Worm (Caenorhabditis elegans) whole organism, young adult: ENCODE measurements around the gene F11C1.10.

ENCODE experiments used
- F23B12.7 ChIP-seq: sonication (generic microtip); optimal IDR thresholded peaks from 2 replicates; lab custom pipeline; 2017; ENCODE audit warnings: missing genetic modification characterization, mild to moderate bottlenecking, missing compliant biosample characterization, antibody characterized with exemption, moderate library complexity; ENCODE audit not compliant: insufficient read depth
- F33H1.4 ChIP-seq: fragments of 200-800 bp; sonication (Bioruptor generic); IDR thresholded peaks from 2 replicates; pipeline ENCODE4 v1.3.6; 2022; ENCODE audit warnings: missing genetic modification reagents, missing genetic modification characterization, missing compliant biosample characterization
- F39B2.1 ChIP-seq: fragments of 200-800 bp; sonication (Bioruptor generic); IDR thresholded peaks from 2 replicates; pipeline ENCODE4 v1.3.6; 2022; ENCODE audit warnings: missing genetic modification reagents, missing genetic modification characterization, missing compliant biosample characterization
- F52B5.7 ChIP-seq: sonication (generic microtip); optimal IDR thresholded peaks from 2 replicates; lab custom pipeline; 2016; ENCODE audit warnings: mild to moderate bottlenecking, missing genetic modification characterization, missing compliant biosample characterization
- K12H6.12 ChIP-seq: fragments of 200-800 bp; sonication (Bioruptor generic); optimal IDR thresholded peaks from 2 replicates; lab custom pipeline; 2018; ENCODE audit warnings: mild to moderate bottlenecking, missing genetic modification characterization, missing compliant biosample characterization
- T26A5.8 ChIP-seq: sonication (generic microtip); optimal IDR thresholded peaks from 2 replicates; lab custom pipeline; 2016; ENCODE audit warnings: missing genetic modification characterization, missing compliant biosample characterization
- Y95B8A.8 ChIP-seq: fragments of 200-800 bp; sonication (Bioruptor generic); IDR thresholded peaks from 2 replicates; pipeline ENCODE4 v1.3.6; 2022; ENCODE audit warnings: missing genetic modification reagents, missing genetic modification characterization, missing compliant biosample characterization
- atf-7 ChIP-seq: sonication (generic microtip); optimal IDR thresholded peaks from 2 replicates; lab custom pipeline; 2017; ENCODE audit warnings: mild to moderate bottlenecking, missing genetic modification characterization, missing compliant biosample characterization
- attf-3 ChIP-seq: fragments of 200-800 bp; sonication (Bioruptor generic); conservative IDR thresholded peaks from 2 replicates; pipeline ENCODE4 v1.3.6; 2022; ENCODE audit warnings: missing genetic modification reagents, missing genetic modification characterization, missing compliant biosample characterization
- attf-6 ChIP-seq: fragments of 200-800 bp; sonication (Bioruptor generic); IDR thresholded peaks from 2 replicates; pipeline ENCODE4 v1.3.6; 2022; ENCODE audit warnings: missing genetic modification reagents, missing genetic modification characterization, missing compliant biosample characterization
- cebp-2 ChIP-seq: fragments of 200-800 bp; sonication (Bioruptor generic); IDR thresholded peaks from 2 replicates; pipeline ENCODE4 v1.3.6; 2022; ENCODE audit warnings: missing genetic modification characterization, missing compliant biosample characterization
- ceh-100 ChIP-seq: fragments of 200-800 bp; sonication (Bioruptor generic); IDR thresholded peaks from 2 replicates; pipeline ENCODE4 v1.3.6; 2022; ENCODE audit warnings: missing genetic modification reagents, missing genetic modification characterization, missing compliant biosample characterization
- ceh-40 ChIP-seq: fragments of 200-800 bp; sonication (Bioruptor generic); IDR thresholded peaks from 2 replicates; pipeline ENCODE4 v1.3.6; 2022; ENCODE audit warnings: missing genetic modification characterization, missing compliant biosample characterization
- ceh-58 ChIP-seq: fragments of 200-800 bp; sonication (Bioruptor generic); IDR thresholded peaks from 2 replicates; pipeline ENCODE4 v1.3.6; 2022; ENCODE audit warnings: missing genetic modification characterization, missing compliant biosample characterization
- die-1 ChIP-seq: sonication (generic microtip); optimal IDR thresholded peaks from 2 replicates; lab custom pipeline; 2016; ENCODE audit warnings: missing genotype, mild to moderate bottlenecking, missing genetic modification characterization, missing compliant biosample characterization
- dox-1 ChIP-seq: fragments of 200-800 bp; sonication (Bioruptor generic); IDR thresholded peaks from 2 replicates; pipeline ENCODE4 v1.3.6; 2022; ENCODE audit warnings: missing genetic modification reagents, missing genetic modification characterization, missing compliant biosample characterization
- egl-18 ChIP-seq: fragments of 200-800 bp; sonication (Bioruptor generic); IDR thresholded peaks from 2 replicates; pipeline ENCODE4 v1.3.6; 2022; ENCODE audit warnings: missing genetic modification reagents, missing genetic modification characterization, missing compliant biosample characterization
- fkh-3 ChIP-seq: sonication (generic microtip); optimal IDR thresholded peaks from 2 replicates; lab custom pipeline; 2016; ENCODE audit warnings: mild to moderate bottlenecking, missing genetic modification characterization, missing compliant biosample characterization
- hlh-12 ChIP-seq: sonication (generic microtip); optimal IDR thresholded peaks from 2 replicates; lab custom pipeline; 2016; ENCODE audit warnings: missing genetic modification characterization, missing compliant biosample characterization
- hlh-26 ChIP-seq: fragments of 200-800 bp; sonication (Bioruptor generic); conservative IDR thresholded peaks from 2 replicates; pipeline ENCODE4 v1.3.6; 2022; ENCODE audit warnings: missing genetic modification reagents, missing genetic modification characterization, missing compliant biosample characterization
- let-607 ChIP-seq, 2 experiments: fragments of 200-800 bp in 1 of 2; sonication (Bioruptor generic) in 1 of 2; sonication (generic microtip) in 1 of 2; optimal IDR thresholded peaks; 2 replicates each; lab custom pipeline; 2016 to 2018; ENCODE audit warnings: mild to moderate bottlenecking in 2 of 2, missing compliant biosample characterization in 2 of 2, missing genetic modification characterization in 2 of 2, moderate library complexity in 2 of 2, missing genotype in 1 of 2
- lin-26 ChIP-seq: fragments of 200-800 bp; sonication (Bioruptor generic); IDR thresholded peaks from 2 replicates; pipeline ENCODE4 v1.3.6; 2022; ENCODE audit warnings: missing genetic modification reagents, missing genetic modification characterization, missing compliant biosample characterization
- lin-35 ChIP-seq, 3 experiments: fragments of 150-350 bp in 2 of 3; sonication (generic microtip) in 1 of 3; optimal IDR thresholded peaks; 2 replicates each; lab custom pipeline; 2014 to 2018; ENCODE audit warnings: missing biosample characterization in 3 of 3, missing genetic modification characterization in 3 of 3, missing genetic modification reagents in 3 of 3
- lsy-27 ChIP-seq: sonication (generic microtip); optimal IDR thresholded peaks from 2 replicates; lab custom pipeline; 2017; ENCODE audit warnings: missing genetic modification characterization, mild to moderate bottlenecking, missing compliant biosample characterization, antibody characterized with exemption, missing genotype, borderline replicate concordance; ENCODE audit not compliant: insufficient read depth
- madf-3 ChIP-seq: fragments of 200-800 bp; sonication (Bioruptor generic); IDR thresholded peaks from 2 replicates; pipeline ENCODE4 v1.3.6; 2022; ENCODE audit warnings: missing genetic modification reagents, missing genetic modification characterization, missing compliant biosample characterization
- mcd-1 ChIP-seq: fragments of 200-800 bp; sonication (Bioruptor generic); IDR thresholded peaks from 2 replicates; pipeline ENCODE4 v1.3.6; 2022; ENCODE audit warnings: missing genetic modification reagents, missing genetic modification characterization, missing compliant biosample characterization
- mes-4 ChIP-seq: sonication (generic microtip); optimal IDR thresholded peaks from 2 replicates; lab custom pipeline; 2016; ENCODE audit warnings: missing genotype, missing genetic modification characterization, missing compliant biosample characterization
- mxl-1 ChIP-seq: sonication (generic microtip); optimal IDR thresholded peaks from 2 replicates; lab custom pipeline; 2016; ENCODE audit warnings: missing genetic modification characterization, missing compliant biosample characterization
- nfyb-1 ChIP-seq: fragments of 200-800 bp; sonication (Bioruptor generic); IDR thresholded peaks from 2 replicates; pipeline ENCODE4 v1.3.6; 2022; ENCODE audit warnings: missing genetic modification reagents, missing genetic modification characterization, missing compliant biosample characterization
- nhr-80 ChIP-seq: sonication (generic microtip); optimal IDR thresholded peaks from 2 replicates; lab custom pipeline; 2016; ENCODE audit warnings: missing genetic modification characterization, missing compliant biosample characterization
- rec-8 ChIP-seq, 2 experiments: sonication (generic microtip); optimal IDR thresholded peaks; 2 replicates each; lab custom pipeline; 2016; ENCODE audit warnings: mild to moderate bottlenecking in 2 of 2, missing genetic modification characterization in 2 of 2, missing genetic modification reagents in 2 of 2, missing genotype in 2 of 2, missing biosample characterization in 1 of 2, missing compliant biosample characterization in 1 of 2, moderate library complexity in 1 of 2
- repo-1 ChIP-seq: sonication (generic microtip); optimal IDR thresholded peaks from 2 replicates; lab custom pipeline; 2017; ENCODE audit warnings: mild to moderate bottlenecking, missing genetic modification characterization, missing compliant biosample characterization
- sea-2 ChIP-seq: fragments of 200-800 bp; sonication (Bioruptor generic); IDR thresholded peaks from 2 replicates; pipeline ENCODE4 v1.3.6; 2022; ENCODE audit warnings: missing genetic modification characterization, missing compliant biosample characterization
- snpc-4 ChIP-seq, 5 experiments: fragments of 150-350 bp in 1 of 5; sonication (generic microtip) in 4 of 5; optimal IDR thresholded peaks; 2 replicates each; lab custom pipeline; 2014 to 2018; ENCODE audit warnings: missing genetic modification characterization in 5 of 5, missing biosample characterization in 3 of 5, antibody characterized with exemption in 2 of 5, mild to moderate bottlenecking in 2 of 5, missing compliant biosample characterization in 2 of 5, missing genotype in 2 of 5, moderate library complexity in 2 of 5, missing genetic modification reagents in 1 of 5
- unc-130 ChIP-seq: sonication (generic microtip); optimal IDR thresholded peaks from 2 replicates; lab custom pipeline; 2016; ENCODE audit warnings: missing genetic modification reagents, missing genetic modification characterization, missing compliant biosample characterization
- unc-62 ChIP-seq: fragments of 150-350 bp; optimal IDR thresholded peaks from 2 replicates; lab custom pipeline; 2014; ENCODE audit warnings: missing biosample characterization, missing genetic modification reagents, missing genetic modification characterization
- zfh-2 ChIP-seq: fragments of 200-800 bp; sonication (Bioruptor generic); conservative IDR thresholded peaks from 2 replicates; pipeline ENCODE4 v1.3.6; 2022; ENCODE audit warnings: missing genetic modification reagents, missing genetic modification characterization, missing compliant biosample characterization
- ztf-18 ChIP-seq: sonication (generic microtip); optimal IDR thresholded peaks from 2 replicates; lab custom pipeline; 2016; ENCODE audit warnings: missing genotype, mild to moderate bottlenecking, missing genetic modification characterization, missing compliant biosample characterization
- ztf-22 ChIP-seq: fragments of 200-800 bp; sonication (Bioruptor generic); optimal IDR thresholded peaks from 2 replicates; lab custom pipeline; 2018; ENCODE audit warnings: mild to moderate bottlenecking, missing genetic modification characterization, moderate library complexity, missing compliant biosample characterization
- ztf-6 ChIP-seq: fragments of 200-800 bp; sonication (Bioruptor generic); IDR thresholded peaks from 2 replicates; pipeline ENCODE4 v1.3.6; 2022; ENCODE audit warnings: missing genetic modification reagents, missing genetic modification characterization, missing compliant biosample characterization

The F11C1.10 gene

ce11 chrX:13007857-13008813, 31.3 kb downstream of the F11C1.10 start, which contains the start of gene nhr-25:
nhr-25 (plus strand) TSS chrX:13008493.
- 0 out of 2 replicates have a peak, but pooled peaks have one; percentile 25 for TF ChIP-seq attf-3 (GFP tag; lab: Robert Waterston, UW)
- peak; percentile 54 for TF ChIP-seq zfh-2
- no peak for TF ChIP-seq mxl-1 (tag; lab: Kevin White, UChicago)
- TF ChIP-seq lin-26 (GFP tag; lab: Robert Waterston, UW): no peak

- TF ChIP-seq F33H1.4 (GFP tag; lab: Robert Waterston, UW): no peak
- no peak for TF ChIP-seq nfyb-1 (GFP tag; lab: Robert Waterston, UW)
- TF ChIP-seq K12H6.12: no peak
- no peak for TF ChIP-seq repo-1 (tag; lab: Kevin White, UChicago)
- TF ChIP-seq ceh-100: no peak
Measured at ce11 chrX:13008895-13009294, 32.0 kb downstream of the F11C1.10 start.

- TF ChIP-seq sea-2 (GFP tag; lab: Robert Waterston, UW): no peak
- no peak for TF ChIP-seq let-607 (tag; optimal IDR thresholded peaks at IDR 0.05; lab: Kevin White, UChicago)
- no peak for TF ChIP-seq hlh-12
- TF ChIP-seq ztf-22 (GFP tag; lab: Kevin White, UChicago): no peak
- TF ChIP-seq dox-1 (GFP tag; lab: Robert Waterston, UW): no peak
- no peak for TF ChIP-seq T26A5.8 (tag; lab: Kevin White, UChicago)
Measured at ce11 chrX:13009645-13010044, 32.8 kb downstream of the F11C1.10 start.

ce11 chrX:13011897-13012296, 35.0 kb downstream of the F11C1.10 start:
- no peak for TF ChIP-seq ceh-58 (GFP tag; lab: Robert Waterston, UW)
- no peak for TF ChIP-seq lin-35 (GFP tag; optimal IDR thresholded peaks at IDR 0.05; lab: Kevin White, UChicago)
- no peak for TF ChIP-seq unc-130 (GFP tag; lab: Kevin White, UChicago)
- no peak for TF ChIP-seq lsy-27 (tag; lab: Kevin White, UChicago)
- TF ChIP-seq F39B2.1: no peak
- TF ChIP-seq atf-7: no peak
- TF ChIP-seq cebp-2: no peak
- no peak for TF ChIP-seq egl-18
- TF ChIP-seq fkh-3 (tag; lab: Kevin White, UChicago): no peak
- no peak for TF ChIP-seq attf-3 (GFP tag; lab: Robert Waterston, UW)

- TF ChIP-seq attf-6 (GFP tag; lab: Robert Waterston, UW) (no peak), F23B12.7 (tag; lab: Kevin White, UChicago) (no peak), Y95B8A.8 (GFP tag; lab: Robert Waterston, UW) (no peak), hlh-26 (GFP tag; lab: Robert Waterston, UW) (no peak), mes-4 (tag; lab: Kevin White, UChicago) (no peak), F33H1.4 (GFP tag; lab: Robert Waterston, UW) (no peak), let-607 (tag; optimal IDR thresholded peaks at IDR 0.05; lab: Kevin White, UChicago) (no peak), die-1 (tag; lab: Kevin White, UChicago) (no peak), ceh-40 (GFP tag; lab: Robert Waterston, UW) (no peak), nhr-80 (tag; lab: Kevin White, UChicago) (no peak), lsy-27 (tag; lab: Kevin White, UChicago) (no peak), ztf-18 (tag; lab: Kevin White, UChicago) (no peak), ztf-6 (GFP tag; lab: Robert Waterston, UW) (no peak), unc-62 (GFP tag; lab: Kevin White, UChicago) (no peak), F52B5.7 (tag; lab: Kevin White, UChicago) (no peak), snpc-4 (GFP tag; optimal IDR thresholded peaks at IDR 0.05; lab: Kevin White, UChicago) (no peak), snpc-4 (tag; optimal IDR thresholded peaks at IDR 0.05; lab: Kevin White, UChicago) (no peak), madf-3 (no peak), mcd-1 (no peak), rec-8 (tag; optimal IDR thresholded peaks at IDR 0.05; lab: Kevin White, UChicago) (no peak)
Measured at ce11 chrX:13014341-13014740, 37.5 kb downstream of the F11C1.10 start.
